Worm (Caenorhabditis elegans) whole organism, midembryonic: ENCODE data around the gene C50F4.1.

ENCODE experiments used
- cog-1 ChIP-seq: sonication (generic microtip); optimal IDR thresholded peaks from 2 replicates; lab custom pipeline; 2016; ENCODE audit warnings: missing genetic modification characterization, missing compliant biosample characterization
- flt-1 ChIP-seq: fragments of 200-800 bp; sonication (Bioruptor generic); IDR thresholded peaks from 2 replicates; pipeline ENCODE4 v1.3.6; 2022; ENCODE audit warnings: missing genetic modification characterization, missing compliant biosample characterization
- klf-2 ChIP-seq: fragments of 200-800 bp; sonication (Bioruptor generic); conservative IDR thresholded peaks from 2 replicates; pipeline ENCODE4 v1.3.6; 2022; ENCODE audit warnings: missing genetic modification reagents, missing genetic modification characterization, missing compliant biosample characterization
- med-1 ChIP-seq: sonication (generic microtip); optimal IDR thresholded peaks from 2 replicates; lab custom pipeline; 2017; ENCODE audit warnings: missing genetic modification characterization, mild to moderate bottlenecking, missing compliant biosample characterization, antibody characterized with exemption, missing genetic modification reagents; ENCODE audit not compliant: insufficient read depth
- ref-1 ChIP-seq: fragments of 200-800 bp; sonication (Bioruptor generic); conservative IDR thresholded peaks from 2 replicates; pipeline ENCODE4 v1.3.6; 2022; ENCODE audit warnings: missing genetic modification reagents, missing genetic modification characterization, missing compliant biosample characterization
- tab-1 ChIP-seq: fragments of 200-800 bp; sonication (Bioruptor generic); IDR thresholded peaks from 2 replicates; pipeline ENCODE4 v1.3.6; 2022; ENCODE audit warnings: missing genetic modification characterization, missing compliant biosample characterization
- ztf-23 ChIP-seq: fragments of 200-800 bp; sonication (Bioruptor generic); IDR thresholded peaks from 2 replicates; pipeline ENCODE4 v1.3.6; 2022; ENCODE audit warnings: missing genetic modification reagents, missing genetic modification characterization, missing compliant biosample characterization
- ztf-29 ChIP-seq: fragments of 200-800 bp; sonication (Bioruptor generic); IDR thresholded peaks from 2 replicates; pipeline ENCODE4 v1.3.6; 2022; ENCODE audit warnings: missing genetic modification reagents, missing genetic modification characterization, missing compliant biosample characterization

- no peak for TF ChIP-seq cog-1 (tag; lab: Kevin White, UChicago)
- no peak for TF ChIP-seq ref-1
- TF ChIP-seq ztf-23 = no peak
- TF ChIP-seq ztf-29 = no peak
- no peak for TF ChIP-seq med-1 (GFP tag; lab: Kevin White, UChicago)
- TF ChIP-seq tab-1 (GFP tag; lab: Robert Waterston, UW) = no peak
- TF ChIP-seq flt-1 = no peak
- no peak for TF ChIP-seq klf-2 (GFP tag; lab: Robert Waterston, UW)
Measured at ce11 chrV:9496742-9497141, 29.9 kb upstream of the C50F4.1 start, which contains the start of gene gsnl-1.
